Worm (Caenorhabditis elegans) whole organism, young adult: Measurements from ENCODE around the gene col-98.

Experiments
- B0261.1 ChIP-seq: sonication (generic microtip); optimal IDR thresholded peaks from 2 replicates; lab custom pipeline; 2016; ENCODE audit warnings: mild to moderate bottlenecking, missing genetic modification characterization, moderate library complexity, missing compliant biosample characterization
- F33H1.4 ChIP-seq: fragments of 200-800 bp; sonication (Bioruptor generic); IDR thresholded peaks from 2 replicates; pipeline ENCODE4 v1.3.6; 2022; ENCODE audit warnings: missing genetic modification reagents, missing genetic modification characterization, missing compliant biosample characterization
- F37B4.10 ChIP-seq: fragments of 200-800 bp; sonication (Bioruptor generic); IDR thresholded peaks from 2 replicates; pipeline ENCODE4 v1.3.6; 2022; ENCODE audit warnings: missing genetic modification characterization, missing compliant biosample characterization
- F49E8.2 ChIP-seq: sonication (generic microtip); optimal IDR thresholded peaks from 3 replicates; lab custom pipeline; 2017; ENCODE audit warnings: missing genetic modification characterization, mild to moderate bottlenecking, missing compliant biosample characterization, antibody characterized with exemption, moderate library complexity; ENCODE audit not compliant: insufficient read depth
- F57C9.4 ChIP-seq: sonication (generic microtip); optimal IDR thresholded peaks from 2 replicates; lab custom pipeline; 2017; ENCODE audit warnings: mild to moderate bottlenecking, missing genetic modification characterization, missing compliant biosample characterization
- K12H6.12 ChIP-seq: fragments of 200-800 bp; sonication (Bioruptor generic); optimal IDR thresholded peaks from 2 replicates; lab custom pipeline; 2018; ENCODE audit warnings: mild to moderate bottlenecking, missing genetic modification characterization, missing compliant biosample characterization
- T07F8.4 ChIP-seq: sonication (generic microtip); optimal IDR thresholded peaks from 2 replicates; lab custom pipeline; 2016; ENCODE audit warnings: mild to moderate bottlenecking, missing genetic modification characterization, moderate library complexity, missing compliant biosample characterization
- T26A5.8 ChIP-seq: sonication (generic microtip); optimal IDR thresholded peaks from 2 replicates; lab custom pipeline; 2016; ENCODE audit warnings: missing genetic modification characterization, missing compliant biosample characterization
- Y67H2A.10 ChIP-seq: fragments of 200-800 bp; sonication (Bioruptor generic); conservative IDR thresholded peaks from 2 replicates; pipeline ENCODE4 v1.3.6; 2022; ENCODE audit warnings: missing genetic modification reagents, missing genetic modification characterization, missing compliant biosample characterization
- Y79H2A.3 ChIP-seq: fragments of 200-800 bp; sonication (Bioruptor generic); conservative IDR thresholded peaks from 2 replicates; pipeline ENCODE4 v1.3.6; 2022; ENCODE audit warnings: missing genetic modification reagents, missing genetic modification characterization, missing compliant biosample characterization
- Y95B8A.8 ChIP-seq: fragments of 200-800 bp; sonication (Bioruptor generic); IDR thresholded peaks from 2 replicates; pipeline ENCODE4 v1.3.6; 2022; ENCODE audit warnings: missing genetic modification reagents, missing genetic modification characterization, missing compliant biosample characterization
- ZK185.1 ChIP-seq: sonication (generic microtip); optimal IDR thresholded peaks from 2 replicates; lab custom pipeline; 2016; ENCODE audit warnings: mild to moderate bottlenecking, missing genetic modification characterization, missing compliant biosample characterization; ENCODE audit not compliant: poor library complexity, severe bottlenecking
- attf-5 ChIP-seq: fragments of 200-800 bp; sonication (Bioruptor generic); optimal IDR thresholded peaks from 2 replicates; lab custom pipeline; 2018; ENCODE audit warnings: mild to moderate bottlenecking, missing genetic modification characterization, missing compliant biosample characterization
- cebp-1 ChIP-seq, 2 experiments: fragments of 200-800 bp in 1 of 2; sonication (Bioruptor generic) in 1 of 2; sonication (generic microtip) in 1 of 2; IDR thresholded peaks in 1 of 2; optimal IDR thresholded peaks in 1 of 2; 2 replicates each; pipeline versions ENCODE4 v1.3.6 to Lab custom; 2017 to 2022; ENCODE audit warnings: missing compliant biosample characterization in 2 of 2, missing genetic modification characterization in 2 of 2, mild to moderate bottlenecking in 1 of 2, missing genetic modification reagents in 1 of 2, moderate library complexity in 1 of 2
- ceh-100 ChIP-seq: fragments of 200-800 bp; sonication (Bioruptor generic); IDR thresholded peaks from 2 replicates; pipeline ENCODE4 v1.3.6; 2022; ENCODE audit warnings: missing genetic modification reagents, missing genetic modification characterization, missing compliant biosample characterization
- ceh-27 ChIP-seq: fragments of 200-800 bp; sonication (Bioruptor generic); optimal IDR thresholded peaks from 2 replicates; lab custom pipeline; 2018; ENCODE audit warnings: mild to moderate bottlenecking, missing genetic modification characterization, moderate library complexity, missing compliant biosample characterization
- him-1 ChIP-seq: sonication (generic microtip); optimal IDR thresholded peaks from 2 replicates; lab custom pipeline; 2016; ENCODE audit warnings: missing genotype, missing genetic modification reagents, missing genetic modification characterization, missing compliant biosample characterization
- hlh-12 ChIP-seq: sonication (generic microtip); optimal IDR thresholded peaks from 2 replicates; lab custom pipeline; 2016; ENCODE audit warnings: missing genetic modification characterization, missing compliant biosample characterization
- hlh-26 ChIP-seq: fragments of 200-800 bp; sonication (Bioruptor generic); conservative IDR thresholded peaks from 2 replicates; pipeline ENCODE4 v1.3.6; 2022; ENCODE audit warnings: missing genetic modification reagents, missing genetic modification characterization, missing compliant biosample characterization
- lag-1 ChIP-seq: fragments of 200-800 bp; sonication (Bioruptor generic); IDR thresholded peaks from 2 replicates; pipeline ENCODE4 v1.3.6; 2022; ENCODE audit warnings: missing genetic modification reagents, missing genetic modification characterization, missing compliant biosample characterization
- lin-35 ChIP-seq, 3 experiments: fragments of 150-350 bp in 2 of 3; sonication (generic microtip) in 1 of 3; optimal IDR thresholded peaks; 2 replicates each; lab custom pipeline; 2014 to 2018; ENCODE audit warnings: missing biosample characterization in 3 of 3, missing genetic modification characterization in 3 of 3, missing genetic modification reagents in 3 of 3
- lin-54 ChIP-seq: fragments of 200-800 bp; sonication (Bioruptor generic); optimal IDR thresholded peaks from 2 replicates; lab custom pipeline; 2018; ENCODE audit warnings: mild to moderate bottlenecking, missing genetic modification characterization, missing compliant biosample characterization
- lsl-1 ChIP-seq: fragments of 200-800 bp; sonication (Bioruptor generic); optimal IDR thresholded peaks from 2 replicates; lab custom pipeline; 2018; ENCODE audit warnings: mild to moderate bottlenecking, missing genetic modification characterization, moderate library complexity, missing compliant biosample characterization
- lsy-27 ChIP-seq: sonication (generic microtip); optimal IDR thresholded peaks from 2 replicates; lab custom pipeline; 2017; ENCODE audit warnings: missing genetic modification characterization, mild to moderate bottlenecking, missing compliant biosample characterization, antibody characterized with exemption, missing genotype, borderline replicate concordance; ENCODE audit not compliant: insufficient read depth
- madf-8 ChIP-seq: fragments of 200-800 bp; sonication (Bioruptor generic); conservative IDR thresholded peaks from 2 replicates; pipeline ENCODE4 v1.3.6; 2022; ENCODE audit warnings: missing genetic modification reagents, missing genetic modification characterization, missing compliant biosample characterization
- nfyb-1 ChIP-seq: fragments of 200-800 bp; sonication (Bioruptor generic); IDR thresholded peaks from 2 replicates; pipeline ENCODE4 v1.3.6; 2022; ENCODE audit warnings: missing genetic modification reagents, missing genetic modification characterization, missing compliant biosample characterization
- nhr-120 ChIP-seq: fragments of 200-800 bp; sonication (Bioruptor generic); IDR thresholded peaks from 2 replicates; pipeline ENCODE4 v1.3.6; 2022; ENCODE audit warnings: missing genetic modification characterization, missing compliant biosample characterization
- pbrm-1 ChIP-seq: fragments of 200-800 bp; sonication (Bioruptor generic); IDR thresholded peaks from 2 replicates; pipeline ENCODE4 v1.3.6; 2022; ENCODE audit warnings: missing genetic modification reagents, missing genetic modification characterization, missing compliant biosample characterization
- rpc-1 ChIP-seq, 2 experiments: fragments of 150-350 bp in 1 of 2; sonication (generic microtip) in 1 of 2; optimal IDR thresholded peaks; 2 replicates each; lab custom pipeline; 2014 to 2018; ENCODE audit warnings: missing biosample characterization in 1 of 2, missing genetic modification characterization in 1 of 2, missing genetic modification reagents in 1 of 2, missing genotype in 1 of 2
- snpc-1.1 ChIP-seq: sonication (generic microtip); optimal IDR thresholded peaks from 2 replicates; lab custom pipeline; 2017; ENCODE audit warnings: missing genetic modification characterization, mild to moderate bottlenecking, missing compliant biosample characterization, antibody characterized with exemption, moderate library complexity, missing genotype, missing genetic modification reagents; ENCODE audit not compliant: insufficient read depth
- snpc-1.3 ChIP-seq: sonication (generic microtip); optimal IDR thresholded peaks from 2 replicates; lab custom pipeline; 2017; ENCODE audit warnings: missing genetic modification characterization, mild to moderate bottlenecking, missing compliant biosample characterization, antibody characterized with exemption, moderate library complexity, missing genotype, missing genetic modification reagents; ENCODE audit not compliant: insufficient read depth
- sptf-2 ChIP-seq: fragments of 200-800 bp; sonication (Bioruptor generic); optimal IDR thresholded peaks from 2 replicates; lab custom pipeline; 2018; ENCODE audit warnings: mild to moderate bottlenecking, missing genetic modification characterization, missing compliant biosample characterization
- tbp1 ChIP-seq: fragments of 200-800 bp; sonication (Bioruptor generic); optimal IDR thresholded peaks from 2 replicates; lab custom pipeline; 2018; ENCODE audit warnings: mild to moderate bottlenecking, missing genetic modification characterization, missing compliant biosample characterization
- zim-3 ChIP-seq: sonication (generic microtip); optimal IDR thresholded peaks from 2 replicates; lab custom pipeline; 2017; ENCODE audit warnings: mild to moderate bottlenecking, missing genetic modification characterization, moderate library complexity, missing compliant biosample characterization
- ztf-28 ChIP-seq: fragments of 200-800 bp; sonication (Bioruptor generic); IDR thresholded peaks from 2 replicates; pipeline ENCODE4 v1.3.6; 2022; ENCODE audit warnings: missing genetic modification reagents, missing genetic modification characterization, missing compliant biosample characterization

The col-98 gene

ce11 chrIII:13062414-13062965, 43.7 kb downstream of the col-98 start (continued):
- no peak for TF ChIP-seq lsy-27 (tag; lab: Kevin White, UChicago)
- TF ChIP-seq lin-54, result peak; percentile 19
- TF ChIP-seq him-1, result no peak
- peak; percentile 96 for TF ChIP-seq ceh-27 (GFP tag; lab: Kevin White, UChicago)
- TF ChIP-seq ztf-28 (GFP tag; lab: Robert Waterston, UW), result no peak
- TF ChIP-seq lin-35 (GFP tag; optimal IDR thresholded peaks at IDR 0.05; lab: Kevin White, UChicago), result peak in 1 of 3 experiments; percentile 70
- TF ChIP-seq Y67H2A.10 (GFP tag; lab: Robert Waterston, UW), result peak; percentile 37; the same call in 1 of the 2 replicates
- no peak for TF ChIP-seq nhr-120 (GFP tag; lab: Robert Waterston, UW)
- peak; percentile 30 for TF ChIP-seq ZK185.1 (tag; lab: Kevin White, UChicago)
- no peak for TF ChIP-seq F49E8.2 (tag; lab: Kevin White, UChicago)
- TF ChIP-seq nfyb-1 (GFP tag; lab: Robert Waterston, UW), result peak; percentile 78
- no peak for TF ChIP-seq ceh-100 (GFP tag; lab: Robert Waterston, UW)
- TF ChIP-seq sptf-2 (GFP tag; lab: Kevin White, UChicago), result peak; percentile 16
- TF ChIP-seq T07F8.4 (tag; lab: Kevin White, UChicago), result peak; percentile 4
- TF ChIP-seq snpc-1.1 (tag; lab: Kevin White, UChicago), result peak; percentile 10
- peak; percentile 74 for TF ChIP-seq pbrm-1 (GFP tag; lab: Robert Waterston, UW)

- TF ChIP-seq attf-5 (GFP tag; lab: Kevin White, UChicago) (no peak), K12H6.12 (tag; lab: Kevin White, UChicago) (no peak), hlh-26 (no peak), lag-1 (GFP tag; lab: Robert Waterston, UW) (no peak), hlh-12 (tag; lab: Kevin White, UChicago) (no peak), T26A5.8 (tag; lab: Kevin White, UChicago) (no peak), tbp1 (GFP tag; lab: Kevin White, UChicago) (no peak), F57C9.4 (tag; lab: Kevin White, UChicago) (no peak), Y79H2A.3 (GFP tag; lab: Robert Waterston, UW) (no peak), lsl-1 (GFP tag; lab: Kevin White, UChicago) (no peak), F37B4.10 (GFP tag; lab: Robert Waterston, UW) (no peak), zim-3 (no peak), snpc-1.3 (tag; lab: Kevin White, UChicago) (no peak), ceh-100 (GFP tag; lab: Robert Waterston, UW) (no peak)
These were observed 44.2 kb downstream of the col-98 start for ce11 chrIII:13062989-13063388.

ce11 chrIII:13064213-13065184, 45.7 kb downstream of the col-98 start:
- no peak for TF ChIP-seq madf-8 (GFP tag; lab: Robert Waterston, UW)
- TF ChIP-seq nhr-120 (GFP tag; lab: Robert Waterston, UW), result no peak
- TF ChIP-seq rpc-1 (optimal IDR thresholded peaks at IDR 0.05; lab: Kevin White, UChicago), result no peak
- no peak for TF ChIP-seq rpc-1 (tag; optimal IDR thresholded peaks at IDR 0.05; lab: Kevin White, UChicago)
- no peak for TF ChIP-seq F33H1.4
- TF ChIP-seq cebp-1 (GFP tag; IDR thresholded peaks at IDR 0.05; lab: Robert Waterston, UW), result no peak
- TF ChIP-seq cebp-1 (tag; optimal IDR thresholded peaks at IDR 0.05; lab: Kevin White, UChicago), result peak; percentile 11
- TF ChIP-seq B0261.1 (tag; lab: Kevin White, UChicago), result no peak
- TF ChIP-seq Y95B8A.8 (GFP tag; lab: Robert Waterston, UW), result no peak
- TF ChIP-seq, all 124 proteins: peak for 1
